Fruit fly (Drosophila melanogaster): ENCODE data around the gene CG1486.
A peak's percentile ranks its signal among the peaks of the same experiment; 100 is the strongest.

Gene CG1486

DNA sequence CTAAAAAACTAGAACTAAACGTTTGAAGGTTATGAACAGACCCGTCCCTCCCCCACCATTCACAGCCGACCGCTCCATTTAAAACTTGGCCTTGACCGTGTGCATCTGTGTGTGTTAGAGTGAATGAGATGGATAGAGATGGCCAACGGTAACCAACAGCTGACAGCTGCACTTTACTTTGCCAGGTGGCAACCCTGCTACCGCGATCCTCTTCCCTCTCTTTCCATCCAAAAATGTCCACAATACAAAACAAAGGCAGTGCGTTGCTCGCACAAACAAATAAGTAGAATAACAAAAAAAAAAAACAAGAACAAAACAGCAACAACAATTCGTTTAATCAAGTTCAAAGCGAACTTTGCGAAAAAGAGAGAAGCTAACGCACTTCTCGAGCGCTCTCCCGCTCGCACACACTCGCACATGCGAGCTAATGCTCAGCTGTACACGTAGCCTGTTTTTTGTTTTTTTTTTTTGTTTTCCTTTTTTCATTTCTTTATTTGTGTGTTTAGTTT is 44.6 kb downstream of the CG1486 start:
- TF ChIP-seq tj (GFP tag; optimal IDR thresholded peaks at IDR 0.05) (peak; percentile 93), cnc (optimal IDR thresholded peaks at IDR 0.05) (no peak), CG33017 (tag; optimal IDR thresholded peaks at IDR 0.05) (no peak), ovo (GFP tag; optimal IDR thresholded peaks at IDR 0.05) (peak; percentile 94), CG14711 (tag; optimal IDR thresholded peaks at IDR 0.05) (peak; percentile 78), bab1 (GFP tag; optimal IDR thresholded peaks at IDR 0.05) (no peak), pad (GFP tag; optimal IDR thresholded peaks at IDR 0.05) (peak; percentile 3), CG7101 (tag; optimal IDR thresholded peaks at IDR 0.05) (peak; percentile 20), cic (GFP tag; optimal IDR thresholded peaks at IDR 0.05) (peak; percentile 69), Crg-1 (GFP tag; optimal IDR thresholded peaks at IDR 0.05) (no peak), CG1620 (GFP tag; optimal IDR thresholded peaks at IDR 0.05) (peak; percentile 21), Mnt (GFP tag; optimal IDR thresholded peaks at IDR 0.05) (peak; percentile 73)

DNA sequence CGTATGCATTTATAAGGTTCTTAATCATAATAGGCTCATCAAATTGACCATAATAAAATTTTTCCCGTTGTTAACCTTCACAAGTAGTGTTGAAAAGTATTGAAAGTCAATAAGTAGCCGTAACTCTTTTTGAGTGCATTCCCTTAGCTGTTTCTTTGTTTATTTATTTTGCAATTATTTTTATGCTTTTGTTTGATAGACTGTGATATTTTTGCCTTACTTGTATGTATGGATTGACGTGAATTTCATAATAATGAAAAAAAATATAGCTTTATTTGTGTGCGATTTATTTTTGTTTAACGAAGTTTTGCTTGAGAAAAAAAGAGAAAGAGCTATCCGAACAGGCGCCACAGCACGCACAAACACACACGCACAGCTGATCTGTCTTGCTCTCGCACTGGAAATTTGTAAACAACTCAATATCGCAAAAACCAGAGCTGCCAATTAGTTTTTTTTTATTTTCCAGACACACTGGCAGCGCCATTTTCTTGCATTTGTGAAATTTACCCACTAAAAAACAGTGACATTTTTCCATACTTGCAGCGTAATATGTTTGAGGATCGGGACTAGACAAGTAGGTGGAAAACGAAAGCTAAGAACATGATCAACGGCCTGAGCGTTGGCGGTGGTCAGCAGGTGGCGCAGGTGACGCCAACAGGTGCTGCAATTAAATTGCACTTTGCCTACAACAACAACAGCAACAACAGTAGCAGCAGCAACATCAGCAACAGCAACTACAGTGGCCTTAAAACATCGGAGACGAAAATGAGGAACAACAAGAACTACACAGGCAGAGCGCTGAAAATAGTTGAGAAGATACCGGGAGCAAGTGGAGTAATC is 45.5 kb downstream of the CG1486 start:
- peak; percentile 14 for TF ChIP-seq CG7101 (tag; optimal IDR thresholded peaks at IDR 0.05)
- peak; percentile 21 for TF ChIP-seq Mnt (GFP tag; optimal IDR thresholded peaks at IDR 0.05)
- peak; percentile 30 for TF ChIP-seq tj (GFP tag; optimal IDR thresholded peaks at IDR 0.05)
- peak; percentile 27 for TF ChIP-seq CG1620 (GFP tag; optimal IDR thresholded peaks at IDR 0.05)
- no peak for TF ChIP-seq Crg-1 (GFP tag; optimal IDR thresholded peaks at IDR 0.05)
- peak; percentile 24 for TF ChIP-seq CG12768 (GFP tag; optimal IDR thresholded peaks at IDR 0.05)
- TF ChIP-seq CG5204 (GFP tag; optimal IDR thresholded peaks at IDR 0.05) = peak; percentile 5
- TF ChIP-seq ovo (GFP tag; optimal IDR thresholded peaks at IDR 0.05) = peak; percentile 6
- TF ChIP-seq kay (GFP tag; ENCODE audit: borderline replicate concordance) = no peak
- TF ChIP-seq pad (GFP tag; optimal IDR thresholded peaks at IDR 0.05) = no peak

DNA sequence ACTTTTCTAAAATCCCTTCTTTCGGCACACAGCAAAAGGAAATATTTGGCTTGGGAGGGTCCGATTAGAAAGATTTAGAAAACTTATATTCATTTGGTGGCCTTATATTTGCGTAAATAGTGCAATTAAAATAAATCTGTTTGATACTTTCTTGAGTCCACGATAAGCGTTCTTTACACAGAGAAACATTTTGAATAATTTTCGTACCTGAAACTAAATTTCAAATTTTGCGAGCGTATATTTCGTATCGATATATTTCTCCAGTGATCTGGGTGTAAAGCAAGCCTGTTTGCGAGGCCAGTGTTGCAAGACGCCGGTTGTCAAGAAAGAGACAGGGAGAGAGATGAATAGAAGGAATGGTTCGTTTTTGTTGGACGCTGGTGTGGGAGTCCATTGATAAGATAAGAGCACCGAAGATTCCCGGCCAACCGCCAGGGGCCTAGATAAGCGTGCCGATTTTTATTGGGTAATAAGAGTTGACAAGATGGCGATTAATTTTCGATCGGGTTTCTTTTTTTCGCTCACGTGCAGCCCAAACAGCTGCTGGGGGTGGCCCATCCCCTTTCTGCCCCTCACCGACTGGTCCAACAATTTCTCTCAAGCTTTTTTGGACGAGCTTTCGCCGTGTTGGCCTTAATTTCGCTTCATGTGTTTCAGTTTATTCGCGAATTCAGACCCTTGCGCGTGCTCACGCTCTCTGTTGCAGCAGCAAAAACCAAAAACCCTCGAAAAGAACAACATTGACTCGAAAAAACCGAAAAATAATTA is 50.0 kb downstream of the CG1486 start, which contains the start of gene slgA:
TSS of gene slgA (plus strand) at position 344 of the 768 bp plus-strand sequence.
- TF ChIP-seq kay (GFP tag; ENCODE audit: borderline replicate concordance) (peak; percentile 51), CG12768 (GFP tag; optimal IDR thresholded peaks at IDR 0.05) (peak; percentile 36), pad (GFP tag; optimal IDR thresholded peaks at IDR 0.05) (peak; percentile 84), Crg-1 (GFP tag; optimal IDR thresholded peaks at IDR 0.05) (peak; percentile 72), cnc (optimal IDR thresholded peaks at IDR 0.05) (no peak), CG7101 (tag; optimal IDR thresholded peaks at IDR 0.05) (peak; percentile 73), CG11617 (GFP tag; optimal IDR thresholded peaks at IDR 0.05) (no peak), CG14711 (tag; optimal IDR thresholded peaks at IDR 0.05) (peak; percentile 52), tj (GFP tag; optimal IDR thresholded peaks at IDR 0.05) (no peak), cic (GFP tag; optimal IDR thresholded peaks at IDR 0.05) (peak; percentile 44), Hr96 (GFP tag; optimal IDR thresholded peaks at IDR 0.05) (peak; percentile 77), CG7045 (GFP tag; optimal IDR thresholded peaks at IDR 0.05) (no peak), toe (GFP tag; optimal IDR thresholded peaks at IDR 0.05) (peak; percentile 17), ovo (GFP tag; optimal IDR thresholded peaks at IDR 0.05) (peak; percentile 55), Mnt (GFP tag; optimal IDR thresholded peaks at IDR 0.05) (peak; percentile 83), Clk (GFP tag; optimal IDR thresholded peaks at IDR 0.05) (peak; percentile 40), bab1 (GFP tag; optimal IDR thresholded peaks at IDR 0.05) (no peak), CG33017 (tag; optimal IDR thresholded peaks at IDR 0.05) (no peak), CG1620 (GFP tag; optimal IDR thresholded peaks at IDR 0.05) (peak; percentile 83), CG5204 (GFP tag; optimal IDR thresholded peaks at IDR 0.05) (peak; percentile 8)

DNA sequence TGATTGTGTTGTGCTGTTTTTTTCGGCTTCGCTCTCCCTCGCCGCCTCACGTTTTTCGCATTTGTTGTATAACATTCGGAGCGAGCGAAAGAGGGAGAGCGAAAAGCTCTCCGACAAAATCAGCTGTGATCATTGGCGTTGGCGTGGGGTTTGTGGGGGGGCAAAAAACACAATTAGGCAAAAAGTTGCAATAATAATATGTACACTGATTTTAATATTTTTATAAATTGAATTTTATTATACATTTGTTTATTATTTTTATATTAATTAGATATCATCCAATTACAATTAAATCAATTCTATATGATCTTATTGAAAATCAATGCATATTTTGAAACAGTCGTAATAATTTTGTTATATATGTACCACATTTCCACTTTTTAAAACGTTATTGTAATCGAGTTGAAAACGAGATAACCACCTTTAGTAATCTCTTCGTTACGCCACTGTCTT is 51.8 kb downstream of the CG1486 start:
- TF ChIP-seq CG7045 (GFP tag; optimal IDR thresholded peaks at IDR 0.05) (no peak), tj (GFP tag; optimal IDR thresholded peaks at IDR 0.05) (peak; percentile 16), Crg-1 (GFP tag; optimal IDR thresholded peaks at IDR 0.05) (peak; percentile 1), Mnt (GFP tag; optimal IDR thresholded peaks at IDR 0.05) (peak; percentile 17), CG14711 (tag; optimal IDR thresholded peaks at IDR 0.05) (peak; percentile 55), CG33017 (tag; optimal IDR thresholded peaks at IDR 0.05) (peak; percentile 26), bab1 (GFP tag; optimal IDR thresholded peaks at IDR 0.05) (peak; percentile 84), cic (GFP tag; optimal IDR thresholded peaks at IDR 0.05) (no peak), CG7101 (tag; optimal IDR thresholded peaks at IDR 0.05) (peak; percentile 35)

Measured in whole organism, adult.